Fruit fly (Drosophila melanogaster) whole organism, larva: ENCODE measurements around the gene Neurochondrin.
A peak's percentile ranks its signal among the peaks of the same experiment; 100 is the strongest.

Experiments used
- noc ChIP-seq: fragments of 200-800 bp; sonication (Bioruptor generic); optimal IDR thresholded peaks from 3 replicates; lab custom pipeline; 2019; ENCODE audit warnings: missing biosample characterization, mild to moderate bottlenecking, missing genetic modification characterization, moderate library complexity

The Neurochondrin gene

dm6 chr3R:6468351-6468685 is at the start of gene Neurochondrin:
TSS of gene Neurochondrin (plus strand) at chr3R:6468437.
- TF ChIP-seq noc = no peak

dm6 chr3R:6419103-6419502 is 49.1 kb upstream of the Neurochondrin start:
- TF ChIP-seq noc = no peak

- TF ChIP-seq noc = no peak
These were observed 48.3 kb upstream of the Neurochondrin start for dm6 chr3R:6419942-6420341.

dm6 chr3R:6421263-6421662 is 47.0 kb upstream of the Neurochondrin start:
- no peak for TF ChIP-seq noc

dm6 chr3R:6421712-6422141 is 46.5 kb upstream of the Neurochondrin start:
- TF ChIP-seq noc = no peak

- peak; percentile 11 for TF ChIP-seq noc
These were observed 45.1 kb upstream of the Neurochondrin start for dm6 chr3R:6423128-6423527.

- peak; percentile 94 for TF ChIP-seq noc
These were observed 44.1 kb upstream of the Neurochondrin start for dm6 chr3R:6423984-6424602.

dm6 chr3R:6425454-6426156 is 42.6 kb upstream of the Neurochondrin start:
- no peak for TF ChIP-seq noc

- no peak for TF ChIP-seq noc
These were observed 41.9 kb upstream of the Neurochondrin start for dm6 chr3R:6426173-6426899.

dm6 chr3R:6427619-6428378 is 40.4 kb upstream of the Neurochondrin start:
- no peak for TF ChIP-seq noc

- no peak for TF ChIP-seq noc
These were observed 39.3 kb upstream of the Neurochondrin start for dm6 chr3R:6428935-6429334.

dm6 chr3R:6429706-6430105 is 38.5 kb upstream of the Neurochondrin start:
- no peak for TF ChIP-seq noc

dm6 chr3R:6430206-6430605 is 38.0 kb upstream of the Neurochondrin start:
- no peak for TF ChIP-seq noc

dm6 chr3R:6432321-6432720 is 35.9 kb upstream of the Neurochondrin start:
- TF ChIP-seq noc = no peak

- TF ChIP-seq noc = peak; percentile 19
These were observed 35.3 kb upstream of the Neurochondrin start for dm6 chr3R:6432784-6433469.

- TF ChIP-seq noc = no peak
These were observed 34.4 kb upstream of the Neurochondrin start for dm6 chr3R:6433885-6434284.
